Worm (Caenorhabditis elegans): ENCODE data around the gene K08F8.15.

ce11 chrII:8721955-8722524 is 44.6 kb upstream of the K08F8.15 start, which contains the start of gene trcs-2:
- TF ChIP-seq ama-1 (optimal IDR thresholded peaks at IDR 0.05) (no peak), hmbx-1 (tag; optimal IDR thresholded peaks at IDR 0.05) (no peak), ceh-13 (GFP tag; optimal IDR thresholded peaks at IDR 0.05) (no peak), flt-1 (GFP tag; IDR thresholded peaks at IDR 0.05) (no peak)

Data from whole organism, early embryonic.